Worm (Caenorhabditis elegans) whole organism, young adult: ENCODE measurements around the gene ZK430.5.

Experiments used
- atf-7 ChIP-seq: sonication (generic microtip); optimal IDR thresholded peaks from 2 replicates; lab custom pipeline; 2017; ENCODE audit warnings: mild to moderate bottlenecking, missing genetic modification characterization, missing compliant biosample characterization
- egl-18 ChIP-seq: fragments of 200-800 bp; sonication (Bioruptor generic); IDR thresholded peaks from 2 replicates; pipeline ENCODE4 v1.3.6; 2022; ENCODE audit warnings: missing genetic modification reagents, missing genetic modification characterization, missing compliant biosample characterization
- him-1 ChIP-seq: sonication (generic microtip); optimal IDR thresholded peaks from 2 replicates; lab custom pipeline; 2016; ENCODE audit warnings: missing genotype, missing genetic modification reagents, missing genetic modification characterization, missing compliant biosample characterization
- hlh-12 ChIP-seq: sonication (generic microtip); optimal IDR thresholded peaks from 2 replicates; lab custom pipeline; 2016; ENCODE audit warnings: missing genetic modification characterization, missing compliant biosample characterization
- pha-4 ChIP-seq: fragments of 150-350 bp; sonication (generic microtip); optimal IDR thresholded peaks from 2 replicates; lab custom pipeline; 2014; ENCODE audit warnings: missing biosample characterization, missing genetic modification reagents, missing genetic modification characterization
- unc-62 ChIP-seq: fragments of 150-350 bp; optimal IDR thresholded peaks from 2 replicates; lab custom pipeline; 2014; ENCODE audit warnings: missing biosample characterization, missing genetic modification reagents, missing genetic modification characterization
- ztf-18 ChIP-seq: sonication (generic microtip); optimal IDR thresholded peaks from 2 replicates; lab custom pipeline; 2016; ENCODE audit warnings: missing genotype, mild to moderate bottlenecking, missing genetic modification characterization, missing compliant biosample characterization

ce11 chrII:4405358-4405757, at the start of gene ZK430.5:
- TF ChIP-seq him-1 (tag; lab: Kevin White, UChicago) (no peak), ztf-18 (tag; lab: Kevin White, UChicago) (no peak), egl-18 (GFP tag; lab: Robert Waterston, UW) (no peak), unc-62 (GFP tag; lab: Kevin White, UChicago) (no peak), atf-7 (tag; lab: Kevin White, UChicago) (no peak), hlh-12 (tag; lab: Kevin White, UChicago) (no peak), pha-4 (tag; lab: Kevin White, UChicago) (no peak)
